Worm (Caenorhabditis elegans) whole organism, L4 larva: Measurements from ENCODE around the gene str-118.

Source experiments
- ama-1 ChIP-seq: fragments of 150-350 bp; optimal IDR thresholded peaks from 2 replicates; lab custom pipeline; 2014; ENCODE audit warnings: inconsistent platforms, mixed read lengths
- cey-2 ChIP-seq: sonication (generic microtip); optimal IDR thresholded peaks from 3 replicates; lab custom pipeline; 2017; ENCODE audit warnings: missing genetic modification characterization, mild to moderate bottlenecking, missing compliant biosample characterization, antibody characterized with exemption, borderline replicate concordance; ENCODE audit not compliant: insufficient read depth
- duxl-1 ChIP-seq: sonication (generic microtip); optimal IDR thresholded peaks from 2 replicates; lab custom pipeline; 2016; ENCODE audit warnings: mild to moderate bottlenecking, missing genetic modification characterization, moderate library complexity, missing compliant biosample characterization; ENCODE audit not compliant: poor library complexity
- egl-27 ChIP-seq: sonication (generic microtip); optimal IDR thresholded peaks from 3 replicates; lab custom pipeline; 2017; ENCODE audit warnings: missing biosample characterization, missing genetic modification reagents, missing genetic modification characterization
- nhr-76 ChIP-seq: fragments of 150-350 bp; optimal IDR thresholded peaks from 2 replicates; lab custom pipeline; 2014; ENCODE audit warnings: missing biosample characterization, missing genetic modification characterization
- pha-4 ChIP-seq, 2 experiments: fragments of 150-350 bp in 1 of 2; fragments of 200-800 bp in 1 of 2; sonication (Bioruptor generic) in 1 of 2; IDR thresholded peaks in 1 of 2; optimal IDR thresholded peaks in 1 of 2; 2 replicates each; pipeline versions ENCODE4 v1.3.6 to Lab custom; 2014 to 2022; ENCODE audit warnings: missing genetic modification characterization in 2 of 2, missing genetic modification reagents in 2 of 2, missing biosample characterization in 1 of 2, missing compliant biosample characterization in 1 of 2
- pqm-1 ChIP-seq: sonication (generic microtip); optimal IDR thresholded peaks from 2 replicates; lab custom pipeline; 2017; ENCODE audit warnings: missing biosample characterization, missing genetic modification characterization
- snpc-4 ChIP-seq: fragments of 150-350 bp; optimal IDR thresholded peaks from 2 replicates; lab custom pipeline; 2014; ENCODE audit warnings: missing biosample characterization, missing genetic modification characterization

- no peak for TF ChIP-seq cey-2 (tag; lab: Kevin White, UChicago)
- TF ChIP-seq pha-4 (GFP tag; IDR thresholded peaks at IDR 0.05; lab: Robert Waterston, UW) = no peak
- no peak for TF ChIP-seq pha-4 (tag; optimal IDR thresholded peaks at IDR 0.05; lab: Kevin White, UChicago)
- no peak for TF ChIP-seq egl-27
- no peak for TF ChIP-seq ama-1 (lab: Kevin White, UChicago)
- no peak for TF ChIP-seq snpc-4 (tag; lab: Kevin White, UChicago)
- TF ChIP-seq pqm-1 = no peak
- TF ChIP-seq duxl-1 (tag; lab: Kevin White, UChicago) = no peak
- TF ChIP-seq nhr-76 = no peak
Measured at ce11 chrV:10018291-10018690, 33.7 kb upstream of the str-118 start.
